Worm (Caenorhabditis elegans) whole organism, L1 larva: ENCODE data around the gene C54C6.5.

Source experiments
- C04F5.9 ChIP-seq: sonication (generic microtip); optimal IDR thresholded peaks from 2 replicates; lab custom pipeline; 2016; ENCODE audit warnings: missing genetic modification characterization, missing compliant biosample characterization
- C34B4.2 ChIP-seq: sonication (generic microtip); optimal IDR thresholded peaks from 2 replicates; lab custom pipeline; 2017; ENCODE audit warnings: mild to moderate bottlenecking, missing genetic modification characterization, missing compliant biosample characterization
- alr-1 ChIP-seq: fragments of 200-800 bp; sonication (Bioruptor generic); optimal IDR thresholded peaks from 2 replicates; lab custom pipeline; 2018; ENCODE audit warnings: borderline replicate concordance, mild to moderate bottlenecking, missing genetic modification characterization, missing compliant biosample characterization
- ceh-63 ChIP-seq: fragments of 200-800 bp; sonication (Bioruptor generic); optimal IDR thresholded peaks from 2 replicates; lab custom pipeline; 2018; ENCODE audit warnings: mild to moderate bottlenecking, missing genetic modification characterization, missing compliant biosample characterization
- ceh-82 ChIP-seq, 3 experiments: fragments of 150-350 bp in 1 of 3; sonication (generic microtip) in 2 of 3; optimal IDR thresholded peaks; 2 replicates each; lab custom pipeline; 2014 to 2017; ENCODE audit warnings: missing biosample characterization in 3 of 3, missing genetic modification characterization in 3 of 3
- efl-1 ChIP-seq, 4 experiments: fragments of 150-350 bp; optimal IDR thresholded peaks in 3 of 4; peaks in 1 of 4; 1 replicate in 1 of 4; 2 replicates in 3 of 4; lab custom pipeline; 2014; ENCODE audit warnings: missing biosample characterization in 2 of 4, missing genetic modification characterization in 2 of 4, missing genetic modification reagents in 2 of 4
- elt-3 ChIP-seq, 6 experiments: fragments of 150-350 bp in 1 of 6; sonication (generic microtip); optimal IDR thresholded peaks; 2 replicates each; lab custom pipeline; 2017 to 2018; ENCODE audit warnings: missing biosample characterization in 6 of 6, missing genetic modification characterization in 6 of 6, inconsistent platforms in 1 of 6
- fkh-8 ChIP-seq: sonication (generic microtip); optimal IDR thresholded peaks from 2 replicates; lab custom pipeline; 2016; ENCODE audit warnings: mild to moderate bottlenecking, missing genetic modification characterization, missing compliant biosample characterization
- hlh-4 ChIP-seq: sonication (generic microtip); optimal IDR thresholded peaks from 2 replicates; lab custom pipeline; 2016; ENCODE audit warnings: mild to moderate bottlenecking, missing genetic modification characterization, missing compliant biosample characterization
- isw-1 ChIP-seq: fragments of 200-800 bp; sonication (Bioruptor generic); IDR thresholded peaks from 2 replicates; pipeline ENCODE4 v1.3.6; 2022; ENCODE audit warnings: missing genetic modification characterization, missing compliant biosample characterization
- jun-1 ChIP-seq: fragments of 150-350 bp; optimal IDR thresholded peaks from 2 replicates; lab custom pipeline; 2014; ENCODE audit warnings: missing biosample characterization, missing genetic modification reagents, missing genetic modification characterization
- lin-13 ChIP-seq: fragments of 150-350 bp; optimal IDR thresholded peaks from 2 replicates; lab custom pipeline; 2014; ENCODE audit warnings: missing biosample characterization, missing genetic modification reagents, missing genetic modification characterization
- lin-14 ChIP-seq: fragments of 200-800 bp; sonication (Bioruptor generic); optimal IDR thresholded peaks from 2 replicates; lab custom pipeline; 2018; ENCODE audit warnings: mild to moderate bottlenecking, missing genetic modification characterization, moderate library complexity, missing compliant biosample characterization
- lin-39 ChIP-seq: fragments of 150-350 bp; optimal IDR thresholded peaks from 2 replicates; lab custom pipeline; 2014; ENCODE audit warnings: missing biosample characterization, missing genetic modification reagents, missing genetic modification characterization
- lsy-2 ChIP-seq, 2 experiments: fragments of 150-350 bp; optimal IDR thresholded peaks; 2 replicates each; lab custom pipeline; 2014; ENCODE audit warnings: missing biosample characterization in 2 of 2, missing genetic modification characterization in 2 of 2
- mef-2 ChIP-seq: fragments of 150-350 bp; optimal IDR thresholded peaks from 2 replicates; lab custom pipeline; 2014; ENCODE audit warnings: missing biosample characterization, missing genetic modification characterization
- mep-1 ChIP-seq: fragments of 150-350 bp; optimal IDR thresholded peaks from 2 replicates; lab custom pipeline; 2014; ENCODE audit warnings: missing biosample characterization, missing genetic modification characterization
- nhr-19 ChIP-seq: fragments of 200-800 bp; sonication (Bioruptor generic); conservative IDR thresholded peaks from 2 replicates; pipeline ENCODE4 v1.3.6; 2022; ENCODE audit warnings: missing genetic modification characterization, missing compliant biosample characterization
- nhr-20 ChIP-seq: sonication (generic microtip); optimal IDR thresholded peaks from 2 replicates; lab custom pipeline; 2016; ENCODE audit warnings: mild to moderate bottlenecking, missing genetic modification characterization, missing compliant biosample characterization
- nhr-47 ChIP-seq: sonication (generic microtip); optimal IDR thresholded peaks from 2 replicates; lab custom pipeline; 2016; ENCODE audit warnings: mild to moderate bottlenecking, missing genetic modification characterization, moderate library complexity, missing compliant biosample characterization
- nhr-71 ChIP-seq: sonication (generic microtip); optimal IDR thresholded peaks from 2 replicates; lab custom pipeline; 2016; ENCODE audit warnings: mild to moderate bottlenecking, missing genetic modification characterization, moderate library complexity, missing compliant biosample characterization
- nhr-84 ChIP-seq: sonication (generic microtip); optimal IDR thresholded peaks from 2 replicates; lab custom pipeline; 2017; ENCODE audit warnings: missing biosample characterization, missing genetic modification characterization
- nhr-90 ChIP-seq: sonication (generic microtip); optimal IDR thresholded peaks from 2 replicates; lab custom pipeline; 2016; ENCODE audit warnings: mild to moderate bottlenecking, missing genetic modification characterization, missing compliant biosample characterization; ENCODE audit not compliant: poor library complexity
- pag-3 ChIP-seq: sonication (generic microtip); optimal IDR thresholded peaks from 2 replicates; lab custom pipeline; 2017; ENCODE audit warnings: missing genetic modification characterization, mild to moderate bottlenecking, missing compliant biosample characterization, antibody characterized with exemption, borderline replicate concordance; ENCODE audit not compliant: insufficient read depth
- pax-3 ChIP-seq: fragments of 200-800 bp; sonication (Bioruptor generic); optimal IDR thresholded peaks from 2 replicates; lab custom pipeline; 2018; ENCODE audit warnings: mild to moderate bottlenecking, missing genetic modification characterization, moderate library complexity, missing compliant biosample characterization
- rnt-1 ChIP-seq: sonication (generic microtip); optimal IDR thresholded peaks from 2 replicates; lab custom pipeline; 2016; ENCODE audit warnings: mild to moderate bottlenecking, missing genetic modification characterization, moderate library complexity, missing compliant biosample characterization
- skn-1 ChIP-seq: fragments of 150-350 bp; optimal IDR thresholded peaks from 2 replicates; lab custom pipeline; 2014; ENCODE audit warnings: missing biosample characterization, missing genetic modification characterization
- snu-23 ChIP-seq: sonication (generic microtip); optimal IDR thresholded peaks from 2 replicates; lab custom pipeline; 2016; ENCODE audit warnings: missing genetic modification characterization, missing compliant biosample characterization
- sptf-1 ChIP-seq: fragments of 150-350 bp; optimal IDR thresholded peaks from 2 replicates; lab custom pipeline; 2014; ENCODE audit warnings: missing biosample characterization, missing genetic modification characterization
- sup-37 ChIP-seq: fragments of 200-800 bp; sonication (Bioruptor generic); optimal IDR thresholded peaks from 2 replicates; lab custom pipeline; 2018; ENCODE audit warnings: mild to moderate bottlenecking, missing genetic modification characterization, missing compliant biosample characterization
- swsn-7 ChIP-seq: sonication (generic microtip); optimal IDR thresholded peaks from 2 replicates; lab custom pipeline; 2016; ENCODE audit warnings: missing genetic modification characterization, missing compliant biosample characterization
- tbx-2 ChIP-seq: sonication (generic microtip); optimal IDR thresholded peaks from 2 replicates; lab custom pipeline; 2016; ENCODE audit warnings: missing genetic modification characterization, missing compliant biosample characterization
- tlp-1 ChIP-seq: fragments of 150-350 bp; optimal IDR thresholded peaks from 2 replicates; lab custom pipeline; 2014; ENCODE audit warnings: missing biosample characterization, missing genetic modification characterization
- unc-62 ChIP-seq: fragments of 150-350 bp; optimal IDR thresholded peaks from 2 replicates; lab custom pipeline; 2014; ENCODE audit warnings: missing biosample characterization, missing genetic modification reagents, missing genetic modification characterization
- unc-86 ChIP-seq: sonication (generic microtip); optimal IDR thresholded peaks from 2 replicates; lab custom pipeline; 2016; ENCODE audit warnings: missing genetic modification characterization, missing compliant biosample characterization
- unc-98 ChIP-seq: fragments of 200-800 bp; sonication (Bioruptor generic); IDR thresholded peaks from 2 replicates; pipeline ENCODE4 v1.3.6; 2022; ENCODE audit warnings: missing genetic modification characterization, missing compliant biosample characterization
- vab-15 ChIP-seq: sonication (generic microtip); optimal IDR thresholded peaks from 2 replicates; lab custom pipeline; 2017; ENCODE audit warnings: missing genotype, mild to moderate bottlenecking, missing genetic modification characterization, missing compliant biosample characterization
- xbp-1 ChIP-seq: sonication (generic microtip); optimal IDR thresholded peaks from 2 replicates; lab custom pipeline; 2016; ENCODE audit warnings: missing genetic modification characterization, missing compliant biosample characterization
- ztf-11 ChIP-seq, 2 experiments: sonication (generic microtip); optimal IDR thresholded peaks; 2 replicates each; lab custom pipeline; 2016 to 2017; ENCODE audit warnings: missing genetic modification characterization in 2 of 2, missing biosample characterization in 1 of 2, missing compliant biosample characterization in 1 of 2
- ztf-4 ChIP-seq: fragments of 150-350 bp; optimal IDR thresholded peaks from 2 replicates; lab custom pipeline; 2014; ENCODE audit warnings: missing biosample characterization, missing genetic modification characterization

Gene C54C6.5

ce11 chrIII:3504239-3504638 is 45.4 kb downstream of the C54C6.5 start:
- TF ChIP-seq swsn-7 (tag; lab: Kevin White, UChicago), result no peak
- no peak for TF ChIP-seq xbp-1 (tag; lab: Kevin White, UChicago)
- no peak for TF ChIP-seq ztf-4 (tag; lab: Kevin White, UChicago)
- TF ChIP-seq efl-1 (optimal IDR thresholded peaks at IDR 0.05; lab: Kevin White, UChicago), result no peak
- peak in 1 of 2 experiments; percentile 75 for TF ChIP-seq efl-1 (GFP tag; optimal IDR thresholded peaks at IDR 0.05 in 1 of 2; lab: Kevin White, UChicago)

- TF ChIP-seq mef-2 (tag; lab: Kevin White, UChicago) (no peak), C34B4.2 (tag; lab: Kevin White, UChicago) (no peak), unc-62 (GFP tag; lab: Kevin White, UChicago) (no peak), C04F5.9 (tag; lab: Kevin White, UChicago) (no peak), snu-23 (no peak), alr-1 (tag; lab: Kevin White, UChicago) (no peak), sptf-1 (tag; lab: Kevin White, UChicago) (no peak), lin-13 (GFP tag; lab: Kevin White, UChicago) (no peak), ztf-11 (tag; optimal IDR thresholded peaks at IDR 0.05; lab: Kevin White, UChicago) (no peak)
These were observed 46.4 kb downstream of the C54C6.5 start, which contains the start of gene rpl-16 for ce11 chrIII:3503286-3503685. Gene rpl-16 (minus strand): TSS chrIII:3503604.

ce11 chrIII:3502215-3502838 is 47.3 kb downstream of the C54C6.5 start, which contains the start of gene M01F1.8:
Gene M01F1.8 (minus strand): TSS chrIII:3502549.
- TF ChIP-seq tlp-1 (no peak), lin-39 (no peak), hlh-4 (tag; lab: Kevin White, UChicago) (no peak), elt-3 (tag; optimal IDR thresholded peaks at IDR 0.05; lab: Kevin White, UChicago) (no peak), skn-1 (no peak), tbx-2 (no peak), nhr-84 (tag; lab: Kevin White, UChicago) (no peak), mep-1 (tag; lab: Kevin White, UChicago) (no peak), efl-1 (optimal IDR thresholded peaks at IDR 0.05; lab: Kevin White, UChicago) (no peak), efl-1 (GFP tag; optimal IDR thresholded peaks at IDR 0.05 in 1 of 2; lab: Kevin White, UChicago) (peak in 1 of 2 experiments; percentile 3), unc-62 (GFP tag; lab: Kevin White, UChicago) (no peak), lsy-2 (tag; optimal IDR thresholded peaks at IDR 0.05; lab: Kevin White, UChicago) (peak in 1 of 2 experiments; percentile 38), pag-3 (tag; lab: Kevin White, UChicago) (no peak)

- TF ChIP-seq nhr-90 (tag; lab: Kevin White, UChicago), result peak; percentile 45
- peak; percentile 40; the same call in 1 of the 2 replicates for TF ChIP-seq nhr-19
- no peak for TF ChIP-seq jun-1 (tag; lab: Kevin White, UChicago)
- peak; percentile 33 for TF ChIP-seq nhr-71 (tag; lab: Kevin White, UChicago)
- TF ChIP-seq isw-1 (GFP tag; lab: Robert Waterston, UW), result peak; percentile 31
- TF ChIP-seq lsy-2 (tag; optimal IDR thresholded peaks at IDR 0.05; lab: Kevin White, UChicago), result peak in 1 of 2 experiments; percentile 18
- no peak for TF ChIP-seq nhr-20 (tag; lab: Kevin White, UChicago)
- peak; percentile 20 for TF ChIP-seq ceh-63 (GFP tag; lab: Kevin White, UChicago)
- TF ChIP-seq unc-86, result peak; percentile 31
- TF ChIP-seq vab-15 (tag; lab: Kevin White, UChicago), result peak; percentile 65
- peak; percentile 39 for TF ChIP-seq pax-3 (tag; lab: Kevin White, UChicago)
- peak in 1 of 2 experiments; percentile 54 for TF ChIP-seq ztf-11 (tag; optimal IDR thresholded peaks at IDR 0.05; lab: Kevin White, UChicago)
- no peak for TF ChIP-seq lin-14 (GFP tag; lab: Kevin White, UChicago)
- no peak for TF ChIP-seq sup-37 (GFP tag; lab: Kevin White, UChicago)
- peak; percentile 78 for TF ChIP-seq unc-98
- no peak for TF ChIP-seq unc-62 (GFP tag; lab: Kevin White, UChicago)
- peak; percentile 52 for TF ChIP-seq nhr-47 (tag; lab: Kevin White, UChicago)
- peak; percentile 42 for TF ChIP-seq tbx-2
- TF ChIP-seq fkh-8 (tag; lab: Kevin White, UChicago), result peak; percentile 23
- peak in 2 of 3 experiments; percentile 5 to 18 for TF ChIP-seq ceh-82 (tag; optimal IDR thresholded peaks at IDR 0.05; lab: Kevin White, UChicago)
- peak; percentile 3 for TF ChIP-seq swsn-7 (tag; lab: Kevin White, UChicago)
- TF ChIP-seq rnt-1, result peak; percentile 60
- TF ChIP-seq efl-1 (optimal IDR thresholded peaks at IDR 0.05; lab: Kevin White, UChicago), result peak; percentile 22 to 80
- TF ChIP-seq efl-1 (GFP tag; optimal IDR thresholded peaks at IDR 0.05 in 1 of 2; lab: Kevin White, UChicago), result peak; percentile 1 to 39
- no peak for TF ChIP-seq elt-3 (tag; optimal IDR thresholded peaks at IDR 0.05; lab: Kevin White, UChicago)
- TF ChIP-seq, all 84 proteins: peak for 18
These were observed 49.8 kb downstream of the C54C6.5 start for ce11 chrIII:3499850-3500249.
